Fruit fly (Drosophila melanogaster): Measurements from ENCODE around the gene CG9593.

DNA sequence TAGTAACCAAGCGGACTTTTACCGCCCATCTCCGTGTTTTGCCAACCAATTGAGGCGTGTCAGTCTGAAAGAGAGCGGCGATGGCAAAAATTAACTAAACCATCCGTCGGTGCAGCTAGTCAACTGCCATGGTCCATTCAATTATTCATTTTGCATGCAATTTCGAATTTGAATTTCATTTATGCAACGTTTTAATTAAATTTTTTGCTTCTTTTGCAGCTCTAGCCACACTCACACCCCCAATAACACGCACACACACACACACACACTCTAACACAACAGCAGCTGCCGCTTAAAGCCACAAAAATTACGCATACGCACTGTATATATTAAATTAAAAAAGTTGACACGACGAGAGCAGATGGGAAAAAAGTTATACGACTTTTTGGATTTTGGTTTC lies 33.2 kb upstream of the CG9593 start:
- TF ChIP-seq Myc (optimal IDR thresholded peaks at IDR 0.05) (no peak), h (optimal IDR thresholded peaks at IDR 0.05) (no peak)

Data from Kc167 (cell line).